Worm (Caenorhabditis elegans) whole organism, mixed stage, embryonic: Measurements from ENCODE around the gene sri-4.

ENCODE experiments used
- M03D4.4 ChIP-seq: sonication (generic microtip); optimal IDR thresholded peaks from 2 replicates; lab custom pipeline; 2017; ENCODE audit warnings: mild to moderate bottlenecking, missing genetic modification characterization, missing compliant biosample characterization
- ceh-39 ChIP-seq: fragments of 150-350 bp; optimal IDR thresholded peaks from 2 replicates; lab custom pipeline; 2014; ENCODE audit warnings: missing biosample characterization, missing genetic modification characterization
- ceh-83 ChIP-seq: fragments of 200-800 bp; sonication (Bioruptor generic); optimal IDR thresholded peaks from 2 replicates; lab custom pipeline; 2018; ENCODE audit warnings: mild to moderate bottlenecking, missing genetic modification characterization, missing compliant biosample characterization
- ces-1 ChIP-seq: fragments of 150-350 bp; optimal IDR thresholded peaks from 2 replicates; lab custom pipeline; 2014; ENCODE audit warnings: missing biosample characterization, missing genetic modification reagents, missing genetic modification characterization
- cnd-1 ChIP-seq: fragments of 200-800 bp; sonication (Bioruptor generic); optimal IDR thresholded peaks from 2 replicates; lab custom pipeline; 2018; ENCODE audit warnings: mild to moderate bottlenecking, missing genetic modification characterization, missing compliant biosample characterization
- drap-1 ChIP-seq: fragments of 200-800 bp; sonication (Bioruptor generic); optimal IDR thresholded peaks from 3 replicates; lab custom pipeline; 2018; ENCODE audit warnings: mild to moderate bottlenecking, missing genetic modification characterization, missing compliant biosample characterization
- elt-1 ChIP-seq: sonication (generic microtip); optimal IDR thresholded peaks from 2 replicates; lab custom pipeline; 2017; ENCODE audit warnings: missing genetic modification characterization, mild to moderate bottlenecking, missing compliant biosample characterization, antibody characterized with exemption, moderate library complexity, borderline replicate concordance; ENCODE audit not compliant: insufficient read depth
- elt-3 ChIP-seq: fragments of 150-350 bp; optimal IDR thresholded peaks from 2 replicates; lab custom pipeline; 2014; ENCODE audit warnings: missing biosample characterization, missing genetic modification characterization
- flh-1 ChIP-seq: fragments of 200-800 bp; sonication (Bioruptor generic); optimal IDR thresholded peaks from 2 replicates; lab custom pipeline; 2018; ENCODE audit warnings: mild to moderate bottlenecking, missing genetic modification characterization, moderate library complexity, missing compliant biosample characterization
- ham-2 ChIP-seq: fragments of 200-800 bp; sonication (Bioruptor generic); optimal IDR thresholded peaks from 2 replicates; lab custom pipeline; 2018; ENCODE audit warnings: mild to moderate bottlenecking, missing genetic modification characterization, missing compliant biosample characterization
- hlh-1 ChIP-seq: fragments of 150-350 bp; optimal IDR thresholded peaks from 2 replicates; lab custom pipeline; 2014; ENCODE audit warnings: missing biosample characterization, missing genetic modification reagents, missing genetic modification characterization
- lin-32 ChIP-seq: fragments of 200-800 bp; sonication (Bioruptor generic); optimal IDR thresholded peaks from 2 replicates; lab custom pipeline; 2018; ENCODE audit warnings: mild to moderate bottlenecking, missing genetic modification characterization, missing compliant biosample characterization
- mab-5 ChIP-seq: fragments of 150-350 bp; optimal IDR thresholded peaks from 2 replicates; lab custom pipeline; 2014; ENCODE audit warnings: missing biosample characterization, missing genetic modification characterization
- mep-1 ChIP-seq: fragments of 150-350 bp; optimal IDR thresholded peaks from 2 replicates; lab custom pipeline; 2017; ENCODE audit warnings: missing biosample characterization, missing genetic modification reagents, missing genetic modification characterization, inconsistent platforms
- mls-2 ChIP-seq: sonication (generic microtip); optimal IDR thresholded peaks from 2 replicates; lab custom pipeline; 2016; ENCODE audit warnings: mild to moderate bottlenecking, missing genetic modification characterization, moderate library complexity, missing compliant biosample characterization
- nhr-12 ChIP-seq: fragments of 150-350 bp; optimal IDR thresholded peaks from 2 replicates; lab custom pipeline; 2014; ENCODE audit warnings: missing biosample characterization, missing genetic modification characterization
- nhr-237 ChIP-seq: fragments of 150-350 bp; optimal IDR thresholded peaks from 2 replicates; lab custom pipeline; 2014; ENCODE audit warnings: missing biosample characterization, missing genetic modification characterization
- nhr-28 ChIP-seq: fragments of 150-350 bp; optimal IDR thresholded peaks from 2 replicates; lab custom pipeline; 2014; ENCODE audit warnings: missing biosample characterization, missing genetic modification characterization
- nhr-76 ChIP-seq: sonication (generic microtip); optimal IDR thresholded peaks from 2 replicates; lab custom pipeline; 2017; ENCODE audit warnings: missing biosample characterization, missing genetic modification characterization
- pha-4 ChIP-seq: fragments of 150-350 bp; optimal IDR thresholded peaks from 2 replicates; lab custom pipeline; 2018; ENCODE audit warnings: missing biosample characterization, missing genetic modification reagents, missing genetic modification characterization
- sem-2 ChIP-seq: fragments of 200-800 bp; sonication (Bioruptor generic); optimal IDR thresholded peaks from 2 replicates; lab custom pipeline; 2018; ENCODE audit warnings: mild to moderate bottlenecking, missing genetic modification characterization, missing compliant biosample characterization
- snpc-4 ChIP-seq: fragments of 150-350 bp; optimal IDR thresholded peaks from 2 replicates; lab custom pipeline; 2014; ENCODE audit warnings: missing biosample characterization, missing genetic modification characterization
- sptf-1 ChIP-seq: sonication (generic microtip); optimal IDR thresholded peaks from 2 replicates; lab custom pipeline; 2017; ENCODE audit warnings: mild to moderate bottlenecking, missing genetic modification characterization, moderate library complexity, missing compliant biosample characterization
- tbx-8 ChIP-seq: fragments of 200-800 bp; sonication (Bioruptor generic); optimal IDR thresholded peaks from 2 replicates; lab custom pipeline; 2018; ENCODE audit warnings: mild to moderate bottlenecking, missing genetic modification characterization, moderate library complexity, missing compliant biosample characterization
- unc-120 ChIP-seq: sonication (generic microtip); optimal IDR thresholded peaks from 2 replicates; lab custom pipeline; 2017; ENCODE audit warnings: missing genetic modification characterization, missing compliant biosample characterization; ENCODE audit not compliant: poor library complexity, severe bottlenecking
- unc-39 ChIP-seq: fragments of 150-350 bp; optimal IDR thresholded peaks from 2 replicates; lab custom pipeline; 2014; ENCODE audit warnings: missing biosample characterization, missing genetic modification characterization
- unc-62 ChIP-seq: fragments of 150-350 bp; optimal IDR thresholded peaks from 2 replicates; lab custom pipeline; 2014; ENCODE audit warnings: missing biosample characterization, missing genetic modification reagents, missing genetic modification characterization
- zip-8 ChIP-seq: fragments of 150-350 bp; optimal IDR thresholded peaks from 2 replicates; lab custom pipeline; 2014; ENCODE audit warnings: missing biosample characterization, missing genetic modification characterization
- ztf-11 ChIP-seq: fragments of 150-350 bp; optimal IDR thresholded peaks from 2 replicates; lab custom pipeline; 2014; ENCODE audit warnings: missing biosample characterization, missing genetic modification characterization

The sri-4 gene

DNA sequence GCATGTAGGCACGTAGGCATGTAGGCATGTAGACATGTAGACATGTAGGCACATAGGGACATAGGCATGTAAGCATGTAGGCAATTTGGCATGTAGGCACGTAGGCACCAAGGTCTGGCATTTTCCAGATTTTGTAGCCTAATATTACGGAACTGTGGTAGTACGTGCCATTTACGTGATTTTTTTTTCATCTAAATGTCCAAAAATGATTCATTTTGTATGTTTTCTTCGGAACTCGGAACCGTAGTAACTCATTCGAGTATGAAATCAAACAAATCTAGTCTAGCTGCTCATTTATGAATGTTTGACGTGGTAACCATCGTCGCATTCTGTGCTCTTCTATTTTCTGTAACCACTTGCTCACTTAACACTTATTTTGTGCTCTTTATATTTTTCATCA is 30.2 kb downstream of the sri-4 start, which contains the start of gene srbc-59:
Gene srbc-59, plus strand, starts transcription at position 301 of the 400 bp plus-strand sequence.
- TF ChIP-seq unc-39 (tag; lab: Kevin White, UChicago) (no peak), elt-3 (tag; lab: Kevin White, UChicago) (no peak), unc-62 (no peak), cnd-1 (tag; lab: Kevin White, UChicago) (no peak), sem-2 (GFP tag; lab: Kevin White, UChicago) (no peak), nhr-237 (no peak), mls-2 (tag; lab: Kevin White, UChicago) (no peak), ham-2 (GFP tag; lab: Kevin White, UChicago) (no peak), snpc-4 (tag; lab: Kevin White, UChicago) (no peak), mep-1 (tag; lab: Kevin White, UChicago) (no peak), pha-4 (tag; lab: Kevin White, UChicago) (no peak), sptf-1 (no peak)

ce11 chrV:779999-780398 is 31.9 kb downstream of the sri-4 start, which contains the start of gene srbc-60:
srbc-60 (plus strand) TSS chrV:780299.
- TF ChIP-seq elt-1 (tag; lab: Kevin White, UChicago) (no peak), unc-120 (no peak), mab-5 (tag; lab: Kevin White, UChicago) (no peak), ztf-11 (tag; lab: Kevin White, UChicago) (no peak), nhr-28 (tag; lab: Kevin White, UChicago) (no peak), nhr-12 (tag; lab: Kevin White, UChicago) (no peak), flh-1 (GFP tag; lab: Kevin White, UChicago) (no peak), elt-3 (tag; lab: Kevin White, UChicago) (no peak), drap-1 (GFP tag; lab: Kevin White, UChicago) (no peak)

ce11 chrV:782432-782831 is 34.3 kb downstream of the sri-4 start, which contains the start of gene srab-16:
srab-16 (plus strand) TSS chrV:782732.
- TF ChIP-seq nhr-12 (tag; lab: Kevin White, UChicago): no peak

- TF ChIP-seq nhr-28 (tag; lab: Kevin White, UChicago) (no peak), lin-32 (GFP tag; lab: Kevin White, UChicago) (no peak), mep-1 (tag; lab: Kevin White, UChicago) (no peak), unc-62 (no peak), ztf-11 (tag; lab: Kevin White, UChicago) (no peak), cnd-1 (tag; lab: Kevin White, UChicago) (no peak), zip-8 (no peak), elt-3 (tag; lab: Kevin White, UChicago) (no peak), mab-5 (tag; lab: Kevin White, UChicago) (no peak), tbx-8 (no peak), snpc-4 (tag; lab: Kevin White, UChicago) (no peak), ces-1 (no peak), ceh-39 (no peak), ceh-83 (GFP tag; lab: Kevin White, UChicago) (no peak), sem-2 (GFP tag; lab: Kevin White, UChicago) (no peak), nhr-76 (tag; lab: Kevin White, UChicago) (no peak)
These were observed 45.9 kb downstream of the sri-4 start for ce11 chrV:794092-794491.

DNA sequence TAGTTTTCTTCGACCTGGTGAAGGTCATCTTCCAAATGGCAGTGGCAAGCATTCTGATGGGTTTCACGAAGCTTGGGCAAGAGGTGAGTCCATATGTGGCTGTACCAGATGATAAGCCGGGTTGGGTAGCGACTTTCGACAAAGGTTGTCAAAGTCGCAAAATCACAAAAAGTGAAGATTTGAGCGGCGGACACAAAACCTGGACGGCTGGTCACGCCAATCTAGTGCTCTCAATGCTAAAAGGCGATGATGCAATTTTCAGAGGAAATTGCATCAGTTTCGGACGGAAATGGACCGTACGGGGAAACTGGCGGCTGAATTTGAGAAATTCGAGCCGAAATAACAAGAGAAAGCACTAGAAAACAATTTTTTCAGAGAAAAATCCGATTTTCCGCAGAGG is 49.1 kb downstream of the sri-4 start:
- TF ChIP-seq ham-2 (GFP tag; lab: Kevin White, UChicago) (no peak), hlh-1 (tag; lab: Kevin White, UChicago) (no peak), unc-120 (no peak), snpc-4 (tag; lab: Kevin White, UChicago) (no peak), ceh-39 (no peak), lin-32 (GFP tag; lab: Kevin White, UChicago) (no peak), elt-1 (tag; lab: Kevin White, UChicago) (no peak), ces-1 (no peak), M03D4.4 (tag; lab: Kevin White, UChicago) (no peak), unc-62 (no peak)
